Worm (Caenorhabditis elegans): ENCODE data around the gene K01A11.1.

DNA sequence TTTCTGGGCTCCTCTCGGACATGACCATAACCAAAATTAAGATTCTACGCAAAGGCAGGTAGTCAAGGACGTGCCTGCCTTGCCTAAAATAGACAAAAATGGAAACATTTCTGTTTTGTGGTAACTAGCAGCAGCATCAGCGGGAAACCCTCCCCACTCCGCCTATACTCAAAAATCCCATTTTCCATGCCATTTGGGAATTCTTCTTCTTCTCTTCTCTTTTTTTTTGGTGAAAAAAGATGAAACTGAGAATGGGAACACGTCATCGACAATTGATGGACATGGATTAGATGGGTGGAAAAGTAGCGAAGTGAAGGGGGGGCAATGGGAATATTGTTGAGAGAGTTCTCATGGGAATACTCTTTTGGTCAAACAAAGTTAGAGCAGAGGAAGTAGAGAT is 5.9 kb upstream of the K01A11.1 start:
- TF ChIP-seq hlh-13 (GFP tag; optimal IDR thresholded peaks at IDR 0.05) (no peak), sox-4 (tag; optimal IDR thresholded peaks at IDR 0.05) (no peak), rnt-1 (tag; optimal IDR thresholded peaks at IDR 0.05) (no peak), unc-86 (tag; optimal IDR thresholded peaks at IDR 0.05) (no peak), ttx-3 (tag; optimal IDR thresholded peaks at IDR 0.05) (no peak), nfya-1 (tag; optimal IDR thresholded peaks at IDR 0.05) (no peak), elt-2 (tag; optimal IDR thresholded peaks at IDR 0.05) (no peak)
